Fruit fly (Drosophila melanogaster): ENCODE measurements around the gene fkh.

dm6 chr3R:28623115-28623514 is 38.1 kb upstream of the fkh start:
- TF ChIP-seq cnc (optimal IDR thresholded peaks at IDR 0.05) (no peak), pad (GFP tag; optimal IDR thresholded peaks at IDR 0.05) (no peak), CG12768 (GFP tag; optimal IDR thresholded peaks at IDR 0.05) (no peak), CG33017 (tag; optimal IDR thresholded peaks at IDR 0.05) (no peak), Mnt (GFP tag; optimal IDR thresholded peaks at IDR 0.05) (no peak), CG11617 (GFP tag; optimal IDR thresholded peaks at IDR 0.05) (no peak), CG14711 (tag; optimal IDR thresholded peaks at IDR 0.05) (no peak), kay (GFP tag; ENCODE audit: borderline replicate concordance) (no peak), toe (GFP tag; optimal IDR thresholded peaks at IDR 0.05) (no peak), ovo (GFP tag; optimal IDR thresholded peaks at IDR 0.05) (no peak), tj (GFP tag; optimal IDR thresholded peaks at IDR 0.05) (no peak), Crg-1 (GFP tag; optimal IDR thresholded peaks at IDR 0.05) (no peak)
